Worm (Caenorhabditis elegans) whole organism, young adult: ENCODE results near the gene C16C10.9.

ENCODE experiments used
- B0336.3 ChIP-seq: fragments of 200-800 bp; sonication (Bioruptor generic); IDR thresholded peaks from 2 replicates; pipeline ENCODE4 v1.3.6; 2022; ENCODE audit warnings: missing genetic modification characterization, missing compliant biosample characterization
- F10E7.11 ChIP-seq: sonication (generic microtip); optimal IDR thresholded peaks from 2 replicates; lab custom pipeline; 2017; ENCODE audit warnings: mild to moderate bottlenecking, missing genetic modification characterization, moderate library complexity, missing compliant biosample characterization
- F52B5.7 ChIP-seq: sonication (generic microtip); optimal IDR thresholded peaks from 2 replicates; lab custom pipeline; 2016; ENCODE audit warnings: mild to moderate bottlenecking, missing genetic modification characterization, missing compliant biosample characterization
- F55B11.4 ChIP-seq: sonication (generic microtip); optimal IDR thresholded peaks from 2 replicates; lab custom pipeline; 2016; ENCODE audit warnings: missing compliant biosample characterization, missing genetic modification characterization, borderline replicate concordance; ENCODE audit not compliant: insufficient read depth
- K12H6.12 ChIP-seq: fragments of 200-800 bp; sonication (Bioruptor generic); optimal IDR thresholded peaks from 2 replicates; lab custom pipeline; 2018; ENCODE audit warnings: mild to moderate bottlenecking, missing genetic modification characterization, missing compliant biosample characterization
- Y53F4B.3 ChIP-seq: fragments of 200-800 bp; sonication (Bioruptor generic); IDR thresholded peaks from 2 replicates; pipeline ENCODE4 v1.3.6; 2022; ENCODE audit warnings: missing genetic modification reagents, missing genetic modification characterization, missing compliant biosample characterization
- Y53G8AR.9 ChIP-seq: fragments of 200-800 bp; sonication (Bioruptor generic); conservative IDR thresholded peaks from 2 replicates; pipeline ENCODE4 v1.3.6; 2022; ENCODE audit warnings: missing genetic modification reagents, missing genetic modification characterization, missing compliant biosample characterization
- Y67H2A.10 ChIP-seq: fragments of 200-800 bp; sonication (Bioruptor generic); conservative IDR thresholded peaks from 2 replicates; pipeline ENCODE4 v1.3.6; 2022; ENCODE audit warnings: missing genetic modification reagents, missing genetic modification characterization, missing compliant biosample characterization
- attf-5 ChIP-seq: fragments of 200-800 bp; sonication (Bioruptor generic); optimal IDR thresholded peaks from 2 replicates; lab custom pipeline; 2018; ENCODE audit warnings: mild to moderate bottlenecking, missing genetic modification characterization, missing compliant biosample characterization
- cebp-1 ChIP-seq, 2 experiments: fragments of 200-800 bp in 1 of 2; sonication (Bioruptor generic) in 1 of 2; sonication (generic microtip) in 1 of 2; IDR thresholded peaks in 1 of 2; optimal IDR thresholded peaks in 1 of 2; 2 replicates each; pipeline versions ENCODE4 v1.3.6 to Lab custom; 2017 to 2022; ENCODE audit warnings: missing compliant biosample characterization in 2 of 2, missing genetic modification characterization in 2 of 2, mild to moderate bottlenecking in 1 of 2, missing genetic modification reagents in 1 of 2, moderate library complexity in 1 of 2
- cebp-2 ChIP-seq: fragments of 200-800 bp; sonication (Bioruptor generic); IDR thresholded peaks from 2 replicates; pipeline ENCODE4 v1.3.6; 2022; ENCODE audit warnings: missing genetic modification characterization, missing compliant biosample characterization
- ceh-58 ChIP-seq: fragments of 200-800 bp; sonication (Bioruptor generic); IDR thresholded peaks from 2 replicates; pipeline ENCODE4 v1.3.6; 2022; ENCODE audit warnings: missing genetic modification characterization, missing compliant biosample characterization
- ceh-79 ChIP-seq: sonication (generic microtip); optimal IDR thresholded peaks from 2 replicates; lab custom pipeline; 2017; ENCODE audit warnings: mild to moderate bottlenecking, missing genetic modification characterization, missing compliant biosample characterization
- dox-1 ChIP-seq: fragments of 200-800 bp; sonication (Bioruptor generic); IDR thresholded peaks from 2 replicates; pipeline ENCODE4 v1.3.6; 2022; ENCODE audit warnings: missing genetic modification reagents, missing genetic modification characterization, missing compliant biosample characterization
- egl-18 ChIP-seq: fragments of 200-800 bp; sonication (Bioruptor generic); IDR thresholded peaks from 2 replicates; pipeline ENCODE4 v1.3.6; 2022; ENCODE audit warnings: missing genetic modification reagents, missing genetic modification characterization, missing compliant biosample characterization
- egl-44 ChIP-seq: fragments of 200-800 bp; sonication (Bioruptor generic); IDR thresholded peaks from 2 replicates; pipeline ENCODE4 v1.3.6; 2022; ENCODE audit warnings: missing genetic modification reagents, missing genetic modification characterization, missing compliant biosample characterization
- egrh-3 ChIP-seq: fragments of 200-800 bp; sonication (Bioruptor generic); IDR thresholded peaks from 2 replicates; pipeline ENCODE4 v1.3.6; 2022; ENCODE audit warnings: missing genetic modification reagents, missing genetic modification characterization, missing compliant biosample characterization
- ets-4 ChIP-seq: fragments of 200-800 bp; sonication (Bioruptor generic); optimal IDR thresholded peaks from 2 replicates; lab custom pipeline; 2018; ENCODE audit warnings: mild to moderate bottlenecking, missing genetic modification characterization, missing compliant biosample characterization
- hmg-1.2 ChIP-seq: fragments of 200-800 bp; sonication (Bioruptor generic); IDR thresholded peaks from 2 replicates; pipeline ENCODE4 v1.3.6; 2022; ENCODE audit warnings: missing genetic modification reagents, missing genetic modification characterization, missing compliant biosample characterization
- lag-1 ChIP-seq: fragments of 200-800 bp; sonication (Bioruptor generic); IDR thresholded peaks from 2 replicates; pipeline ENCODE4 v1.3.6; 2022; ENCODE audit warnings: missing genetic modification reagents, missing genetic modification characterization, missing compliant biosample characterization
- let-526 ChIP-seq: fragments of 200-800 bp; sonication (Bioruptor generic); IDR thresholded peaks from 2 replicates; pipeline ENCODE4 v1.3.6; 2022; ENCODE audit warnings: missing genetic modification reagents, missing genetic modification characterization, missing compliant biosample characterization
- let-607 ChIP-seq, 2 experiments: fragments of 200-800 bp in 1 of 2; sonication (Bioruptor generic) in 1 of 2; sonication (generic microtip) in 1 of 2; optimal IDR thresholded peaks; 2 replicates each; lab custom pipeline; 2016 to 2018; ENCODE audit warnings: mild to moderate bottlenecking in 2 of 2, missing compliant biosample characterization in 2 of 2, missing genetic modification characterization in 2 of 2, moderate library complexity in 2 of 2, missing genotype in 1 of 2
- lin-26 ChIP-seq: fragments of 200-800 bp; sonication (Bioruptor generic); IDR thresholded peaks from 2 replicates; pipeline ENCODE4 v1.3.6; 2022; ENCODE audit warnings: missing genetic modification reagents, missing genetic modification characterization, missing compliant biosample characterization
- lsl-1 ChIP-seq: fragments of 200-800 bp; sonication (Bioruptor generic); optimal IDR thresholded peaks from 2 replicates; lab custom pipeline; 2018; ENCODE audit warnings: mild to moderate bottlenecking, missing genetic modification characterization, moderate library complexity, missing compliant biosample characterization
- lsy-27 ChIP-seq: sonication (generic microtip); optimal IDR thresholded peaks from 2 replicates; lab custom pipeline; 2017; ENCODE audit warnings: missing genetic modification characterization, mild to moderate bottlenecking, missing compliant biosample characterization, antibody characterized with exemption, missing genotype, borderline replicate concordance; ENCODE audit not compliant: insufficient read depth
- madf-6 ChIP-seq: fragments of 200-800 bp; sonication (Bioruptor generic); IDR thresholded peaks from 2 replicates; pipeline ENCODE4 v1.3.6; 2022; ENCODE audit warnings: missing genetic modification reagents, missing genetic modification characterization, missing compliant biosample characterization
- nfya-2 ChIP-seq: fragments of 200-800 bp; sonication (Bioruptor generic); IDR thresholded peaks from 2 replicates; pipeline ENCODE4 v1.3.6; 2022; ENCODE audit warnings: missing genetic modification reagents, missing genetic modification characterization, missing compliant biosample characterization
- nhr-179 ChIP-seq: sonication (generic microtip); optimal IDR thresholded peaks from 2 replicates; lab custom pipeline; 2016; ENCODE audit warnings: mild to moderate bottlenecking, missing genetic modification characterization, missing compliant biosample characterization
- nhr-27 ChIP-seq: fragments of 200-800 bp; sonication (Bioruptor generic); optimal IDR thresholded peaks from 2 replicates; lab custom pipeline; 2018; ENCODE audit warnings: mild to moderate bottlenecking, missing genetic modification characterization, moderate library complexity, missing compliant biosample characterization
- nhr-80 ChIP-seq: sonication (generic microtip); optimal IDR thresholded peaks from 2 replicates; lab custom pipeline; 2016; ENCODE audit warnings: missing genetic modification characterization, missing compliant biosample characterization
- rcor-1 ChIP-seq: fragments of 200-800 bp; sonication (Bioruptor generic); IDR thresholded peaks from 2 replicates; pipeline ENCODE4 v1.3.6; 2022; ENCODE audit warnings: missing genetic modification reagents, missing genetic modification characterization, missing compliant biosample characterization
- rec-8 ChIP-seq, 2 experiments: sonication (generic microtip); optimal IDR thresholded peaks; 2 replicates each; lab custom pipeline; 2016; ENCODE audit warnings: mild to moderate bottlenecking in 2 of 2, missing genetic modification characterization in 2 of 2, missing genetic modification reagents in 2 of 2, missing genotype in 2 of 2, missing biosample characterization in 1 of 2, missing compliant biosample characterization in 1 of 2, moderate library complexity in 1 of 2
- sdz-38 ChIP-seq: sonication (generic microtip); optimal IDR thresholded peaks from 2 replicates; lab custom pipeline; 2016; ENCODE audit warnings: missing genotype, missing genetic modification characterization, missing compliant biosample characterization
- sea-2 ChIP-seq: fragments of 200-800 bp; sonication (Bioruptor generic); IDR thresholded peaks from 2 replicates; pipeline ENCODE4 v1.3.6; 2022; ENCODE audit warnings: missing genetic modification characterization, missing compliant biosample characterization
- snpc-1.1 ChIP-seq: sonication (generic microtip); optimal IDR thresholded peaks from 2 replicates; lab custom pipeline; 2017; ENCODE audit warnings: missing genetic modification characterization, mild to moderate bottlenecking, missing compliant biosample characterization, antibody characterized with exemption, moderate library complexity, missing genotype, missing genetic modification reagents; ENCODE audit not compliant: insufficient read depth
- snpc-1.3 ChIP-seq: sonication (generic microtip); optimal IDR thresholded peaks from 2 replicates; lab custom pipeline; 2017; ENCODE audit warnings: missing genetic modification characterization, mild to moderate bottlenecking, missing compliant biosample characterization, antibody characterized with exemption, moderate library complexity, missing genotype, missing genetic modification reagents; ENCODE audit not compliant: insufficient read depth
- snpc-4 ChIP-seq, 5 experiments: fragments of 150-350 bp in 1 of 5; sonication (generic microtip) in 4 of 5; optimal IDR thresholded peaks; 2 replicates each; lab custom pipeline; 2014 to 2018; ENCODE audit warnings: missing genetic modification characterization in 5 of 5, missing biosample characterization in 3 of 5, antibody characterized with exemption in 2 of 5, mild to moderate bottlenecking in 2 of 5, missing compliant biosample characterization in 2 of 5, missing genotype in 2 of 5, moderate library complexity in 2 of 5, missing genetic modification reagents in 1 of 5
- somi-1 ChIP-seq: fragments of 200-800 bp; sonication (Bioruptor generic); optimal IDR thresholded peaks from 2 replicates; lab custom pipeline; 2018; ENCODE audit warnings: mild to moderate bottlenecking, missing genetic modification characterization, missing compliant biosample characterization
- tbp1 ChIP-seq: fragments of 200-800 bp; sonication (Bioruptor generic); optimal IDR thresholded peaks from 2 replicates; lab custom pipeline; 2018; ENCODE audit warnings: mild to moderate bottlenecking, missing genetic modification characterization, missing compliant biosample characterization
- unc-62 ChIP-seq: fragments of 150-350 bp; optimal IDR thresholded peaks from 2 replicates; lab custom pipeline; 2014; ENCODE audit warnings: missing biosample characterization, missing genetic modification reagents, missing genetic modification characterization
- zim-3 ChIP-seq: sonication (generic microtip); optimal IDR thresholded peaks from 2 replicates; lab custom pipeline; 2017; ENCODE audit warnings: mild to moderate bottlenecking, missing genetic modification characterization, moderate library complexity, missing compliant biosample characterization
- ztf-18 ChIP-seq: sonication (generic microtip); optimal IDR thresholded peaks from 2 replicates; lab custom pipeline; 2016; ENCODE audit warnings: missing genotype, mild to moderate bottlenecking, missing genetic modification characterization, missing compliant biosample characterization
- ztf-26 ChIP-seq: sonication (generic microtip); optimal IDR thresholded peaks from 2 replicates; lab custom pipeline; 2017; ENCODE audit warnings: missing genetic modification characterization, missing compliant biosample characterization
- ztf-28 ChIP-seq: fragments of 200-800 bp; sonication (Bioruptor generic); IDR thresholded peaks from 2 replicates; pipeline ENCODE4 v1.3.6; 2022; ENCODE audit warnings: missing genetic modification reagents, missing genetic modification characterization, missing compliant biosample characterization

The C16C10.9 gene

ce11 chrIII:4193659-4194103, 36.5 kb upstream of the C16C10.9 start, which contains the start of gene xbp-1 (continued):
- TF ChIP-seq egl-18 = 0 out of 2 replicates have a peak, but pooled peaks have one; percentile 23
- TF ChIP-seq ztf-18 (tag; lab: Kevin White, UChicago) = peak; percentile 64
- TF ChIP-seq snpc-1.1 (tag; lab: Kevin White, UChicago) = no peak
- no peak for TF ChIP-seq ceh-79 (tag; lab: Kevin White, UChicago)
- no peak for TF ChIP-seq Y67H2A.10 (GFP tag; lab: Robert Waterston, UW)
- TF ChIP-seq F10E7.11 (tag; lab: Kevin White, UChicago) = no peak
- TF ChIP-seq let-607 (tag; optimal IDR thresholded peaks at IDR 0.05; lab: Kevin White, UChicago) = peak; percentile 99
- TF ChIP-seq snpc-4 (GFP tag; optimal IDR thresholded peaks at IDR 0.05; lab: Kevin White, UChicago) = no peak
- TF ChIP-seq snpc-4 (tag; optimal IDR thresholded peaks at IDR 0.05; lab: Kevin White, UChicago) = peak; percentile 52 to 71 (median 56)
- TF ChIP-seq ets-4 (GFP tag; lab: Kevin White, UChicago) = peak; percentile 95
- peak; percentile 98 for TF ChIP-seq attf-5
- peak; percentile 89 for TF ChIP-seq K12H6.12
- TF ChIP-seq sdz-38 (tag; lab: Kevin White, UChicago) = no peak
- no peak for TF ChIP-seq lin-26
- TF ChIP-seq nhr-179 = no peak
- TF ChIP-seq let-526 (GFP tag; lab: Robert Waterston, UW) = peak; percentile 59; the same call in 1 of the 2 replicates
- 0 out of 2 replicates have a peak, but pooled peaks have one; percentile 56 for TF ChIP-seq Y53G8AR.9 (GFP tag; lab: Robert Waterston, UW)
- TF ChIP-seq nhr-27 (tag; lab: Kevin White, UChicago) = no peak
- TF ChIP-seq unc-62 (GFP tag; lab: Kevin White, UChicago) = peak; percentile 76
- TF ChIP-seq cebp-1 (GFP tag; IDR thresholded peaks at IDR 0.05; lab: Robert Waterston, UW) = peak; percentile 100
- TF ChIP-seq cebp-1 (tag; optimal IDR thresholded peaks at IDR 0.05; lab: Kevin White, UChicago) = peak; percentile 100
- TF ChIP-seq B0336.3 (GFP tag; lab: Robert Waterston, UW) = peak; percentile 80
- TF ChIP-seq ztf-26 (tag; lab: Kevin White, UChicago) = peak; percentile 44
- peak; percentile 64 for TF ChIP-seq tbp1 (GFP tag; lab: Kevin White, UChicago)
- no peak for TF ChIP-seq rec-8 (tag; optimal IDR thresholded peaks at IDR 0.05; lab: Kevin White, UChicago)
- peak; percentile 31 for TF ChIP-seq rcor-1 (GFP tag; lab: Robert Waterston, UW)
- peak; percentile 59 for TF ChIP-seq somi-1 (GFP tag; lab: Kevin White, UChicago)
- no peak for TF ChIP-seq F52B5.7
- no peak for TF ChIP-seq lsy-27 (tag; lab: Kevin White, UChicago)

ce11 chrIII:4191091-4191638, 34.0 kb upstream of the C16C10.9 start, which contains the start of gene dnj-16:
dnj-16 (plus strand) TSS chrIII:4191141.
- peak; percentile 85 for TF ChIP-seq lsl-1 (GFP tag; lab: Kevin White, UChicago)
- TF ChIP-seq dox-1 (GFP tag; lab: Robert Waterston, UW) = no peak
- TF ChIP-seq sea-2 = no peak
- no peak for TF ChIP-seq F10E7.11 (tag; lab: Kevin White, UChicago)
- TF ChIP-seq cebp-2 (GFP tag; lab: Robert Waterston, UW) = no peak
- no peak for TF ChIP-seq madf-6 (GFP tag; lab: Robert Waterston, UW)
- TF ChIP-seq Y53F4B.3 (GFP tag; lab: Robert Waterston, UW) = no peak
- TF ChIP-seq nfya-2 (GFP tag; lab: Robert Waterston, UW) = no peak
- no peak for TF ChIP-seq unc-62 (GFP tag; lab: Kevin White, UChicago)
- no peak for TF ChIP-seq ceh-58 (GFP tag; lab: Robert Waterston, UW)
- no peak for TF ChIP-seq lag-1 (GFP tag; lab: Robert Waterston, UW)
- peak; percentile 96 for TF ChIP-seq cebp-1 (GFP tag; IDR thresholded peaks at IDR 0.05; lab: Robert Waterston, UW)
- TF ChIP-seq cebp-1 (tag; optimal IDR thresholded peaks at IDR 0.05; lab: Kevin White, UChicago) = peak; percentile 98
- TF ChIP-seq attf-5 = peak; percentile 61
- peak; percentile 24 for TF ChIP-seq snpc-1.3 (tag; lab: Kevin White, UChicago)
- TF ChIP-seq egl-44 (GFP tag; lab: Robert Waterston, UW) = no peak
- TF ChIP-seq zim-3 (tag; lab: Kevin White, UChicago) = no peak
- no peak for TF ChIP-seq ceh-79 (tag; lab: Kevin White, UChicago)
- TF ChIP-seq nhr-80 (tag; lab: Kevin White, UChicago) = peak; percentile 31
- no peak for TF ChIP-seq ztf-28 (GFP tag; lab: Robert Waterston, UW)
- no peak for TF ChIP-seq nhr-27 (tag; lab: Kevin White, UChicago)
- no peak for TF ChIP-seq egrh-3 (GFP tag; lab: Robert Waterston, UW)
- TF ChIP-seq F55B11.4 (tag; lab: Kevin White, UChicago) = no peak
- peak; percentile 23; the same call in 1 of the 2 replicates for TF ChIP-seq hmg-1.2 (GFP tag; lab: Robert Waterston, UW)
